Fruit fly (Drosophila melanogaster) whole organism, embryonic: ENCODE results near the gene lectin-37Db.

Experiments used
- Ada2b ChIP-seq: fragments of 200-800 bp; sonication (Bioruptor generic); IDR thresholded peaks from 2 replicates; pipeline ENCODE4 v1.3.6; 2022; ENCODE audit warnings: missing biosample characterization, missing genetic modification characterization
- Asciz ChIP-seq: fragments of 200-800 bp; sonication (Bioruptor generic); optimal IDR thresholded peaks from 2 replicates; lab custom pipeline; 2017; ENCODE audit warnings: missing biosample characterization, mild to moderate bottlenecking, missing genetic modification characterization, missing genetic modification reagents
- Bgb ChIP-seq: fragments of 200-800 bp; sonication (Bioruptor generic); IDR thresholded peaks from 2 replicates; pipeline ENCODE4 v1.3.6; 2022; ENCODE audit warnings: missing biosample characterization, missing genetic modification characterization; ENCODE audit not compliant: partially characterized antibody
- CG11085 ChIP-seq: fragments of 200-800 bp; sonication (Bioruptor generic); IDR thresholded peaks from 2 replicates; pipeline ENCODE4 v1.3.6; 2022; ENCODE audit warnings: missing biosample characterization, missing genetic modification characterization
- CG12104 ChIP-seq: fragments of 200-800 bp; sonication (Bioruptor generic); optimal IDR thresholded peaks from 3 replicates; lab custom pipeline; 2016; ENCODE audit warnings: missing biosample characterization, missing genetic modification characterization
- CG15011 ChIP-seq: fragments of 200-800 bp; sonication (Bioruptor generic); optimal IDR thresholded peaks from 3 replicates; lab custom pipeline; 2018; ENCODE audit warnings: missing biosample characterization, mild to moderate bottlenecking, missing genetic modification characterization
- CG15073 ChIP-seq: fragments of 200-800 bp; sonication (Bioruptor generic); optimal IDR thresholded peaks from 2 replicates; lab custom pipeline; 2016; ENCODE audit warnings: missing biosample characterization, missing genetic modification characterization
- CG15269 ChIP-seq: fragments of 200-800 bp; sonication (Bioruptor generic); optimal IDR thresholded peaks from 2 replicates; lab custom pipeline; 2018; ENCODE audit warnings: missing biosample characterization, mild to moderate bottlenecking, missing genetic modification characterization, moderate library complexity
- CG2116 ChIP-seq: fragments of 200-800 bp; sonication (Bioruptor generic); optimal IDR thresholded peaks from 3 replicates; lab custom pipeline; 2018; ENCODE audit warnings: missing biosample characterization, mild to moderate bottlenecking, missing genetic modification characterization
- CG31388 ChIP-seq: fragments of 200-800 bp; sonication (Bioruptor generic); optimal IDR thresholded peaks from 2 replicates; lab custom pipeline; 2016; ENCODE audit warnings: missing biosample characterization, missing genetic modification characterization
- CG32772 ChIP-seq: fragments of 200-800 bp; sonication (Bioruptor generic); IDR thresholded peaks from 2 replicates; pipeline ENCODE4 v1.3.6; 2022; ENCODE audit warnings: missing biosample characterization, missing genetic modification characterization
- CG42726 ChIP-seq: fragments of 200-800 bp; sonication (Bioruptor generic); IDR thresholded peaks from 2 replicates; pipeline ENCODE4 v1.3.6; 2022; ENCODE audit warnings: missing biosample characterization, missing genetic modification characterization; ENCODE audit not compliant: partially characterized antibody
- CG7963 ChIP-seq: fragments of 200-800 bp; sonication (Bioruptor generic); IDR thresholded peaks from 3 replicates; pipeline ENCODE4 v1.3.6; 2022; ENCODE audit warnings: missing biosample characterization, missing genetic modification characterization; ENCODE audit not compliant: partially characterized antibody
- CG8089 ChIP-seq: fragments of 200-800 bp; sonication (Bioruptor generic); optimal IDR thresholded peaks from 3 replicates; lab custom pipeline; 2016; ENCODE audit warnings: missing biosample characterization, missing genetic modification characterization
- CG8765 ChIP-seq: fragments of 200-800 bp; sonication (Bioruptor generic); IDR thresholded peaks from 2 replicates; pipeline ENCODE4 v1.3.6; 2022; ENCODE audit warnings: missing biosample characterization, missing genetic modification characterization
- D ChIP-seq, 2 experiments: fragments of 200-800 bp in 1 of 2; fragments of >200 bp in 1 of 2; sonication (Bioruptor generic) in 1 of 2; optimal IDR thresholded peaks; 2 replicates in 1 of 2; 3 replicates in 1 of 2; lab custom pipeline; 2017; ENCODE audit warnings: mild to moderate bottlenecking in 1 of 2, missing biosample characterization in 1 of 2, missing genetic modification characterization in 1 of 2, missing genetic modification reagents in 1 of 2
- E2f2 ChIP-seq: fragments of 200-800 bp; sonication (Bioruptor generic); IDR thresholded peaks from 2 replicates; pipeline ENCODE4 v1.3.6; 2022; ENCODE audit warnings: missing biosample characterization, missing genetic modification characterization
- Eip74EF ChIP-seq, 2 experiments: fragments of 200-800 bp in 1 of 2; fragments of >200 bp in 1 of 2; sonication (Bioruptor generic) in 1 of 2; optimal IDR thresholded peaks; 2 replicates each; lab custom pipeline; 2017 to 2019; ENCODE audit warnings: missing biosample characterization in 2 of 2, missing genetic modification characterization in 2 of 2, mild to moderate bottlenecking in 1 of 2, moderate library complexity in 1 of 2
- HHEX ChIP-seq: fragments of 200-800 bp; sonication (Bioruptor generic); optimal IDR thresholded peaks from 3 replicates; lab custom pipeline; 2017; ENCODE audit warnings: missing biosample characterization, mild to moderate bottlenecking, missing genetic modification characterization, missing genetic modification reagents
- HLH4C ChIP-seq: fragments of 200-800 bp; sonication (Bioruptor generic); IDR thresholded peaks from 3 replicates; pipeline ENCODE4 v1.3.6; 2022; ENCODE audit warnings: missing biosample characterization, missing genetic modification characterization; ENCODE audit not compliant: partially characterized antibody
- NK7.1 ChIP-seq: fragments of 200-800 bp; sonication (Bioruptor generic); optimal IDR thresholded peaks from 3 replicates; lab custom pipeline; 2016; ENCODE audit warnings: missing biosample characterization, missing genetic modification characterization
- NfI ChIP-seq: fragments of 200-800 bp; sonication (Bioruptor generic); optimal IDR thresholded peaks from 3 replicates; lab custom pipeline; 2018; ENCODE audit warnings: missing biosample characterization, mild to moderate bottlenecking, missing genetic modification characterization, moderate library complexity
- Oaz ChIP-seq: fragments of 200-800 bp; sonication (Bioruptor generic); IDR thresholded peaks from 2 replicates; pipeline ENCODE4 v1.3.6; 2022; ENCODE audit warnings: missing biosample characterization, missing genetic modification characterization
- Opbp ChIP-seq: fragments of 200-800 bp; sonication (Bioruptor generic); IDR thresholded peaks from 3 replicates; pipeline ENCODE4 v1.3.6; 2022; ENCODE audit warnings: missing biosample characterization, missing genetic modification characterization; ENCODE audit not compliant: partially characterized antibody
- Pdp1 ChIP-seq, 2 experiments: fragments of 200-800 bp; sonication (Bioruptor generic); optimal IDR thresholded peaks; 3 replicates each; lab custom pipeline; 2016; ENCODE audit warnings: missing biosample characterization in 2 of 2, missing genetic modification characterization in 2 of 2, mild to moderate bottlenecking in 1 of 2, moderate library complexity in 1 of 2
- Rfx ChIP-seq: fragments of 200-800 bp; sonication (Bioruptor generic); IDR thresholded peaks from 2 replicates; pipeline ENCODE4 v1.3.6; 2022; ENCODE audit warnings: missing biosample characterization, missing genetic modification characterization
- Sox100B ChIP-seq: fragments of 200-800 bp; sonication (Bioruptor generic); optimal IDR thresholded peaks from 3 replicates; lab custom pipeline; 2018; ENCODE audit warnings: missing biosample characterization, mild to moderate bottlenecking, missing genetic modification characterization
- Usf ChIP-seq: fragments of 200-800 bp; sonication (Bioruptor generic); optimal IDR thresholded peaks from 2 replicates; lab custom pipeline; 2017; ENCODE audit warnings: missing genotype, missing biosample characterization, missing genetic modification characterization
- ac ChIP-seq: fragments of 200-800 bp; sonication (Bioruptor generic); optimal IDR thresholded peaks from 3 replicates; lab custom pipeline; 2017; ENCODE audit warnings: missing biosample characterization, mild to moderate bottlenecking, missing genetic modification characterization
- aop ChIP-seq: fragments of 200-800 bp; sonication (Bioruptor generic); IDR thresholded peaks from 2 replicates; pipeline ENCODE4 v1.3.6; 2022; ENCODE audit warnings: missing biosample characterization, missing genetic modification characterization
- ap ChIP-seq: fragments of 200-800 bp; sonication (Bioruptor generic); IDR thresholded peaks from 2 replicates; pipeline ENCODE4 v1.3.6; 2022; ENCODE audit warnings: missing biosample characterization, missing genetic modification characterization
- ase ChIP-seq: fragments of 200-800 bp; sonication (Bioruptor generic); IDR thresholded peaks from 3 replicates; pipeline ENCODE4 v1.3.6; 2022; ENCODE audit warnings: missing biosample characterization, missing genetic modification characterization
- bbx ChIP-seq: fragments of 200-800 bp; sonication (Bioruptor generic); IDR thresholded peaks from 2 replicates; pipeline ENCODE4 v1.3.6; 2022; ENCODE audit warnings: missing biosample characterization, missing genetic modification characterization; ENCODE audit not compliant: partially characterized antibody
- bigmax ChIP-seq: fragments of 200-800 bp; sonication (Bioruptor generic); optimal IDR thresholded peaks from 2 replicates; lab custom pipeline; 2018; ENCODE audit warnings: missing biosample characterization, mild to moderate bottlenecking, missing genetic modification characterization
- btn ChIP-seq: fragments of 200-800 bp; sonication (Bioruptor generic); optimal IDR thresholded peaks from 2 replicates; lab custom pipeline; 2016; ENCODE audit warnings: missing biosample characterization, missing genetic modification characterization
- ci ChIP-seq: fragments of 200-800 bp; sonication (Bioruptor generic); IDR thresholded peaks from 3 replicates; pipeline ENCODE4 v1.3.6; 2022; ENCODE audit warnings: missing biosample characterization, missing genetic modification characterization
- dan ChIP-seq: fragments of 200-800 bp; sonication (Bioruptor generic); IDR thresholded peaks from 2 replicates; pipeline ENCODE4 v1.3.6; 2022; ENCODE audit warnings: missing biosample characterization, missing genetic modification characterization
- dmrt11E ChIP-seq: fragments of 200-800 bp; sonication (Bioruptor generic); optimal IDR thresholded peaks from 3 replicates; lab custom pipeline; 2018; ENCODE audit warnings: missing biosample characterization, mild to moderate bottlenecking, missing genetic modification characterization, moderate library complexity
- gcm ChIP-seq: fragments of 200-800 bp; sonication (Bioruptor generic); optimal IDR thresholded peaks from 2 replicates; lab custom pipeline; 2019; ENCODE audit warnings: missing biosample characterization, mild to moderate bottlenecking, missing genetic modification characterization, moderate library complexity
- gem ChIP-seq: fragments of 200-800 bp; sonication (Bioruptor generic); optimal IDR thresholded peaks from 2 replicates; lab custom pipeline; 2019; ENCODE audit warnings: missing biosample characterization, mild to moderate bottlenecking, missing genetic modification characterization, moderate library complexity
- mld ChIP-seq: fragments of 200-800 bp; sonication (Bioruptor generic); IDR thresholded peaks from 3 replicates; pipeline ENCODE4 v1.3.6; 2022; ENCODE audit warnings: missing biosample characterization, missing genetic modification characterization; ENCODE audit not compliant: partially characterized antibody
- nerfin-1 ChIP-seq: fragments of 200-800 bp; sonication (Bioruptor generic); optimal IDR thresholded peaks from 3 replicates; lab custom pipeline; 2019; ENCODE audit warnings: missing biosample characterization, mild to moderate bottlenecking, missing genetic modification characterization, moderate library complexity
- nmo ChIP-seq: fragments of 200-800 bp; sonication (Bioruptor generic); optimal IDR thresholded peaks from 2 replicates; lab custom pipeline; 2018; ENCODE audit warnings: missing biosample characterization, mild to moderate bottlenecking, missing genetic modification characterization, moderate library complexity
- otp ChIP-seq: fragments of 200-800 bp; sonication (Bioruptor generic); IDR thresholded peaks from 3 replicates; pipeline ENCODE4, ENCODE4 v1.3.6; 2022; ENCODE audit warnings: missing biosample characterization, missing genetic modification characterization
- phol ChIP-seq: fragments of 200-800 bp; sonication (Bioruptor generic); optimal IDR thresholded peaks from 3 replicates; lab custom pipeline; 2018; ENCODE audit warnings: missing biosample characterization, mild to moderate bottlenecking, missing genetic modification characterization, moderate library complexity
- zen2 ChIP-seq: fragments of 200-800 bp; sonication (Bioruptor generic); IDR thresholded peaks from 3 replicates; pipeline ENCODE4 v1.3.6; 2022; ENCODE audit warnings: missing biosample characterization, missing genetic modification characterization; ENCODE audit not compliant: partially characterized antibody

lectin-37Db gene

dm6 chr2L:19377129-19378083 lies 41.5 kb upstream of the lectin-37Db start (continued):
- no peak for TF ChIP-seq D (optimal IDR thresholded peaks at IDR 0.05; lab: Kevin White, UChicago)
- TF ChIP-seq D (GFP tag; optimal IDR thresholded peaks at IDR 0.05; lab: Kevin White, UChicago), result peak; percentile 52
- peak; percentile 0 for TF ChIP-seq CG2116
- no peak for TF ChIP-seq NfI (GFP tag; lab: Kevin White, UChicago)
- TF ChIP-seq CG11085, result no peak
- TF ChIP-seq Sox100B (GFP tag; lab: Kevin White, UChicago), result peak; percentile 46
- TF ChIP-seq ci (GFP tag; lab: Robert Waterston, UW), result peak; percentile 68; the same call in 2 of the 3 replicates
- TF ChIP-seq aop (GFP tag; lab: Robert Waterston, UW), result no peak
- TF ChIP-seq bigmax (GFP tag; lab: Kevin White, UChicago), result no peak
- TF ChIP-seq ap (GFP tag; lab: Robert Waterston, UW), result no peak
- TF ChIP-seq mld (GFP tag; lab: Robert Waterston, UW), result no peak
- no peak for TF ChIP-seq CG15073 (GFP tag; lab: Kevin White, UChicago)
- TF ChIP-seq phol, result peak; percentile 71
- TF ChIP-seq Ada2b (GFP tag; lab: Robert Waterston, UW), result 0 out of 2 replicates have a peak, but pooled peaks have one; percentile 22
- TF ChIP-seq otp, result no peak
- peak; percentile 28 for TF ChIP-seq Asciz (GFP tag; lab: Kevin White, UChicago)
- TF ChIP-seq CG8765 (GFP tag; lab: Robert Waterston, UW), result peak; percentile 84
- no peak for TF ChIP-seq CG15011 (GFP tag; lab: Kevin White, UChicago)
- TF ChIP-seq nerfin-1 (tag; lab: Kevin White, UChicago), result peak; percentile 73
- TF ChIP-seq Rfx (GFP tag; lab: Robert Waterston, UW), result 0 out of 2 replicates have a peak, but pooled peaks have one; percentile 9
- no peak for TF ChIP-seq zen2 (GFP tag; lab: Robert Waterston, UW)
- no peak for TF ChIP-seq Oaz (GFP tag; lab: Robert Waterston, UW)
- peak; percentile 58 for TF ChIP-seq nmo (GFP tag; lab: Kevin White, UChicago)
- TF ChIP-seq Eip74EF (GFP tag; optimal IDR thresholded peaks at IDR 0.05; lab: Kevin White, UChicago), result no peak
- no peak for TF ChIP-seq E2f2 (GFP tag; lab: Robert Waterston, UW)
- no peak for TF ChIP-seq CG42726
- no peak for TF ChIP-seq HLH4C (GFP tag; lab: Robert Waterston, UW)
- peak; percentile 16 to 27 for TF ChIP-seq Pdp1 (GFP tag; optimal IDR thresholded peaks at IDR 0.05; lab: Kevin White, UChicago)
- peak; percentile 41 for TF ChIP-seq gcm (GFP tag; lab: Kevin White, UChicago)
- TF ChIP-seq dan, result peak; percentile 66; the same call in 1 of the 2 replicates
- TF ChIP-seq CG8089 (GFP tag; lab: Kevin White, UChicago), result no peak
- TF ChIP-seq CG31388 (GFP tag; lab: Kevin White, UChicago), result no peak
- peak; percentile 73 for TF ChIP-seq gem
- TF ChIP-seq Usf (GFP tag; lab: Kevin White, UChicago), result no peak
- TF ChIP-seq CG12104 (GFP tag; lab: Kevin White, UChicago), result no peak
- no peak for TF ChIP-seq ac
- peak; percentile 35 for TF ChIP-seq HHEX
- TF ChIP-seq Opbp (GFP tag; lab: Robert Waterston, UW), result no peak
- peak; percentile 80 for TF ChIP-seq dmrt11E (tag; lab: Kevin White, UChicago)
- peak; percentile 23 for TF ChIP-seq CG15269 (tag; lab: Kevin White, UChicago)
- no peak for TF ChIP-seq CG7963 (GFP tag; lab: Robert Waterston, UW)
- no peak for TF ChIP-seq CG32772 (GFP tag; lab: Robert Waterston, UW)
- no peak for TF ChIP-seq Bgb (GFP tag; lab: Robert Waterston, UW)
- TF ChIP-seq btn, result peak; percentile 29
- no peak for TF ChIP-seq bbx (GFP tag; lab: Robert Waterston, UW)
- TF ChIP-seq ase (GFP tag; lab: Robert Waterston, UW), result 0 out of 3 replicates have a peak, but pooled peaks have one; percentile 34
- no peak for TF ChIP-seq NK7.1 (GFP tag; lab: Kevin White, UChicago)
